Fruit fly (Drosophila melanogaster) whole organism, embryonic: Measurements from ENCODE around the gene CG14196.

ENCODE experiments used
- Abd-B ChIP-seq: fragments of 200-800 bp; sonication (Bioruptor generic); optimal IDR thresholded peaks from 2 replicates; lab custom pipeline; 2018; ENCODE audit warnings: missing biosample characterization, mild to moderate bottlenecking, missing genetic modification characterization, moderate library complexity
- Awh ChIP-seq: fragments of 200-800 bp; sonication (Bioruptor generic); IDR thresholded peaks from 2 replicates; pipeline ENCODE4, ENCODE4 v1.3.6; 2022; ENCODE audit warnings: missing biosample characterization, missing genetic modification characterization
- CG10209 ChIP-seq: fragments of 200-800 bp; sonication (Bioruptor generic); optimal IDR thresholded peaks from 3 replicates; lab custom pipeline; 2017; ENCODE audit warnings: missing biosample characterization, mild to moderate bottlenecking, missing genetic modification characterization, missing genetic modification reagents
- CG10366 ChIP-seq: fragments of 200-800 bp; sonication (Bioruptor generic); IDR thresholded peaks from 2 replicates; pipeline ENCODE4 v1.3.6; 2022; ENCODE audit warnings: missing biosample characterization, missing genetic modification characterization
- CG10431 ChIP-seq: fragments of 200-800 bp; sonication (Bioruptor generic); optimal IDR thresholded peaks from 3 replicates; lab custom pipeline; 2018; ENCODE audit warnings: missing biosample characterization, mild to moderate bottlenecking, missing genetic modification characterization
- CG10979 ChIP-seq: fragments of 200-800 bp; sonication (Bioruptor generic); optimal IDR thresholded peaks from 2 replicates; lab custom pipeline; 2018; ENCODE audit warnings: missing biosample characterization, mild to moderate bottlenecking, missing genetic modification characterization, moderate library complexity
- CG11247 ChIP-seq: fragments of 200-800 bp; sonication (Bioruptor generic); IDR thresholded peaks from 2 replicates; pipeline ENCODE4 v1.3.6; 2022; ENCODE audit warnings: missing biosample characterization, missing genetic modification characterization
- CG12236 ChIP-seq: fragments of 200-800 bp; sonication (Bioruptor generic); optimal IDR thresholded peaks from 2 replicates; lab custom pipeline; 2016; ENCODE audit warnings: missing biosample characterization, missing genetic modification characterization
- CG14710 ChIP-seq: fragments of 200-800 bp; sonication (Bioruptor generic); optimal IDR thresholded peaks from 3 replicates; lab custom pipeline; 2019; ENCODE audit warnings: missing biosample characterization, mild to moderate bottlenecking, missing genetic modification characterization, moderate library complexity
- CG14965 ChIP-seq: fragments of 200-800 bp; sonication (Bioruptor generic); optimal IDR thresholded peaks from 2 replicates; lab custom pipeline; 2016; ENCODE audit warnings: missing biosample characterization, missing genetic modification characterization, borderline replicate concordance
- CG15073 ChIP-seq: fragments of 200-800 bp; sonication (Bioruptor generic); optimal IDR thresholded peaks from 2 replicates; lab custom pipeline; 2016; ENCODE audit warnings: missing biosample characterization, missing genetic modification characterization
- CG1603 ChIP-seq: fragments of 200-800 bp; sonication (Bioruptor generic); optimal IDR thresholded peaks from 2 replicates; lab custom pipeline; 2019; ENCODE audit warnings: missing biosample characterization, mild to moderate bottlenecking, missing genetic modification characterization, moderate library complexity
- CG2678 ChIP-seq: fragments of 200-800 bp; sonication (Bioruptor generic); optimal IDR thresholded peaks from 3 replicates; lab custom pipeline; 2019; ENCODE audit warnings: missing biosample characterization, mild to moderate bottlenecking, missing genetic modification characterization, moderate library complexity
- CG30020 ChIP-seq: fragments of 200-800 bp; optimal IDR thresholded peaks from 2 replicates; lab custom pipeline; 2019; ENCODE audit warnings: missing biosample characterization, mild to moderate bottlenecking, missing genetic modification characterization, moderate library complexity
- CG30403 ChIP-seq: fragments of 200-800 bp; sonication (Bioruptor generic); optimal IDR thresholded peaks from 3 replicates; lab custom pipeline; 2016; ENCODE audit warnings: missing biosample characterization, missing genetic modification characterization
- CG33213 ChIP-seq: fragments of 200-800 bp; sonication (Bioruptor generic); optimal IDR thresholded peaks from 3 replicates; lab custom pipeline; 2016; ENCODE audit warnings: missing biosample characterization, missing genetic modification characterization
- CG4360 ChIP-seq: fragments of 200-800 bp; sonication (Bioruptor generic); IDR thresholded peaks from 2 replicates; pipeline ENCODE4 v1.3.6; 2022; ENCODE audit warnings: missing biosample characterization, missing genetic modification characterization
- CG4730 ChIP-seq: fragments of 200-800 bp; sonication (Bioruptor generic); IDR thresholded peaks from 2 replicates; pipeline ENCODE4 v1.3.6; 2022; ENCODE audit warnings: missing biosample characterization, missing genetic modification characterization
- CG4854 ChIP-seq: fragments of 200-800 bp; sonication (Bioruptor generic); optimal IDR thresholded peaks from 2 replicates; lab custom pipeline; 2016; ENCODE audit warnings: missing biosample characterization, missing genetic modification characterization, inconsistent platforms
- CG5245 ChIP-seq: fragments of 200-800 bp; sonication (Bioruptor generic); optimal IDR thresholded peaks from 3 replicates; lab custom pipeline; 2016; ENCODE audit warnings: missing biosample characterization, missing genetic modification characterization
- CG7271 ChIP-seq: fragments of 200-800 bp; sonication (Bioruptor generic); optimal IDR thresholded peaks from 2 replicates; lab custom pipeline; 2018; ENCODE audit warnings: missing biosample characterization, mild to moderate bottlenecking, missing genetic modification characterization, moderate library complexity
- CHES-1-like ChIP-seq: fragments of 200-800 bp; sonication (Bioruptor generic); optimal IDR thresholded peaks from 2 replicates; lab custom pipeline; 2016; ENCODE audit warnings: missing biosample characterization, missing genetic modification characterization
- CrebB ChIP-seq: fragments of 200-800 bp; sonication (Bioruptor generic); optimal IDR thresholded peaks from 3 replicates; lab custom pipeline; 2018; ENCODE audit warnings: missing biosample characterization, mild to moderate bottlenecking, missing genetic modification characterization
- Hey ChIP-seq: fragments of 200-800 bp; sonication (Bioruptor generic); optimal IDR thresholded peaks from 3 replicates; lab custom pipeline; 2018; ENCODE audit warnings: missing biosample characterization, mild to moderate bottlenecking, missing genetic modification characterization
- HmgD ChIP-seq: fragments of 200-800 bp; sonication (Bioruptor generic); optimal IDR thresholded peaks from 3 replicates; lab custom pipeline; 2016; ENCODE audit warnings: missing biosample characterization, missing genetic modification characterization
- HmgZ ChIP-seq: fragments of 200-800 bp; sonication (Bioruptor generic); optimal IDR thresholded peaks from 2 replicates; lab custom pipeline; 2018; ENCODE audit warnings: missing biosample characterization, mild to moderate bottlenecking, missing genetic modification characterization
- Mad ChIP-seq: fragments of 200-800 bp; sonication (Bioruptor generic); optimal IDR thresholded peaks from 2 replicates; lab custom pipeline; 2016; ENCODE audit warnings: missing biosample characterization, missing genetic modification characterization
- NK7.1 ChIP-seq: fragments of 200-800 bp; sonication (Bioruptor generic); optimal IDR thresholded peaks from 3 replicates; lab custom pipeline; 2016; ENCODE audit warnings: missing biosample characterization, missing genetic modification characterization
- Oaz ChIP-seq: fragments of 200-800 bp; sonication (Bioruptor generic); IDR thresholded peaks from 2 replicates; pipeline ENCODE4 v1.3.6; 2022; ENCODE audit warnings: missing biosample characterization, missing genetic modification characterization
- Oli ChIP-seq: fragments of 200-800 bp; sonication (Bioruptor generic); optimal IDR thresholded peaks from 2 replicates; lab custom pipeline; 2018; ENCODE audit warnings: missing biosample characterization, mild to moderate bottlenecking, missing genetic modification characterization, moderate library complexity
- Tbp ChIP-seq: fragments of >200 bp; optimal IDR thresholded peaks from 2 replicates; lab custom pipeline; 2018; ENCODE audit warnings: missing biosample characterization, missing genetic modification characterization
- Vsx1 ChIP-seq: fragments of 200-800 bp; sonication (Bioruptor generic); optimal IDR thresholded peaks from 2 replicates; lab custom pipeline; 2017; ENCODE audit warnings: missing biosample characterization, mild to moderate bottlenecking, missing genetic modification characterization, missing genetic modification reagents
- amos ChIP-seq: fragments of 200-800 bp; sonication (Bioruptor generic); IDR thresholded peaks from 2 replicates; pipeline ENCODE4 v1.3.6; 2022; ENCODE audit warnings: missing biosample characterization, missing genetic modification characterization; ENCODE audit not compliant: partially characterized antibody
- cad ChIP-seq: fragments of >200 bp; optimal IDR thresholded peaks from 2 replicates; lab custom pipeline; 2017; ENCODE audit warnings: missing biosample characterization, missing genetic modification characterization
- cas ChIP-seq: fragments of 200-800 bp; sonication (Bioruptor generic); IDR thresholded peaks from 2 replicates; pipeline ENCODE4 v1.3.6; 2022; ENCODE audit warnings: missing biosample characterization, missing genetic modification characterization
- cato ChIP-seq: fragments of 200-800 bp; sonication (Bioruptor generic); optimal IDR thresholded peaks from 2 replicates; lab custom pipeline; 2016; ENCODE audit warnings: missing biosample characterization, missing genetic modification characterization, borderline replicate concordance
- chinmo ChIP-seq: fragments of 200-800 bp; sonication (Bioruptor generic); IDR thresholded peaks from 4 replicates; pipeline ENCODE4 v1.3.6; 2022; ENCODE audit warnings: missing biosample characterization, missing genetic modification characterization; ENCODE audit not compliant: partially characterized antibody
- crp ChIP-seq, 2 experiments: fragments of 200-800 bp; sonication (Bioruptor generic); optimal IDR thresholded peaks; 2 replicates in 1 of 2; 3 replicates in 1 of 2; lab custom pipeline; 2017; ENCODE audit warnings: missing biosample characterization in 2 of 2, missing genetic modification characterization in 2 of 2, mild to moderate bottlenecking in 1 of 2, moderate library complexity in 1 of 2
- disco-r ChIP-seq: fragments of 200-800 bp; sonication (Bioruptor generic); optimal IDR thresholded peaks from 2 replicates; lab custom pipeline; 2016; ENCODE audit warnings: missing biosample characterization, missing genetic modification characterization
- gem ChIP-seq: fragments of 200-800 bp; sonication (Bioruptor generic); optimal IDR thresholded peaks from 2 replicates; lab custom pipeline; 2019; ENCODE audit warnings: missing biosample characterization, mild to moderate bottlenecking, missing genetic modification characterization, moderate library complexity
- hth ChIP-seq: fragments of >200 bp; optimal IDR thresholded peaks from 2 replicates; lab custom pipeline; 2017; ENCODE audit warnings: inconsistent platforms
- jumu ChIP-seq: fragments of 200-800 bp; sonication (Bioruptor generic); optimal IDR thresholded peaks from 3 replicates; lab custom pipeline; 2016; ENCODE audit warnings: missing biosample characterization, missing genetic modification characterization
- lmd ChIP-seq: fragments of 200-800 bp; sonication (Bioruptor generic); IDR thresholded peaks from 2 replicates; pipeline ENCODE4 v1.3.6; 2022; ENCODE audit warnings: missing biosample characterization, missing genetic modification characterization
- lov ChIP-seq, 2 experiments: fragments of 200-800 bp in 1 of 2; fragments of >200 bp in 1 of 2; sonication (Bioruptor generic) in 1 of 2; IDR thresholded peaks in 1 of 2; optimal IDR thresholded peaks in 1 of 2; 2 replicates in 1 of 2; 3 replicates in 1 of 2; pipeline versions ENCODE4 v1.3.6 to Lab custom; 2017 to 2022; ENCODE audit warnings: missing biosample characterization in 1 of 2, missing genetic modification characterization in 1 of 2
- ro ChIP-seq: fragments of 200-800 bp; sonication (Bioruptor generic); IDR thresholded peaks from 2 replicates; pipeline ENCODE4 v1.3.6; 2022; ENCODE audit warnings: missing biosample characterization, missing genetic modification characterization
- sna ChIP-seq: fragments of 200-800 bp; sonication (Bioruptor generic); IDR thresholded peaks from 2 replicates; pipeline ENCODE4 v1.3.6; 2022; ENCODE audit warnings: missing biosample characterization, missing genetic modification characterization; ENCODE audit not compliant: partially characterized antibody
- sr ChIP-seq: fragments of 200-800 bp; sonication (Bioruptor generic); IDR thresholded peaks from 3 replicates; pipeline ENCODE4 v1.3.6; 2022; ENCODE audit warnings: missing biosample characterization, missing genetic modification characterization
- stwl ChIP-seq: fragments of 200-800 bp; sonication (Bioruptor generic); optimal IDR thresholded peaks from 3 replicates; lab custom pipeline; 2018; ENCODE audit warnings: missing biosample characterization, mild to moderate bottlenecking, missing genetic modification characterization, moderate library complexity
- tio ChIP-seq: fragments of 200-800 bp; sonication (Bioruptor generic); optimal IDR thresholded peaks from 2 replicates; lab custom pipeline; 2017; ENCODE audit warnings: missing biosample characterization, missing genetic modification characterization, inconsistent platforms
- trem ChIP-seq: fragments of 200-800 bp; optimal IDR thresholded peaks from 3 replicates; lab custom pipeline; 2019; ENCODE audit warnings: missing biosample characterization, mild to moderate bottlenecking, missing genetic modification characterization, moderate library complexity
- zfh1 ChIP-seq: fragments of 200-800 bp; sonication (Bioruptor generic); IDR thresholded peaks from 3 replicates; pipeline ENCODE4 v1.3.6; 2022; ENCODE audit warnings: missing biosample characterization, missing genetic modification characterization

Gene CG14196

dm6 chrX:19281271-19281670, 39.6 kb upstream of the CG14196 start (continued):
- TF ChIP-seq Mad (GFP tag; lab: Kevin White, UChicago) (no peak), CG12236 (GFP tag; lab: Kevin White, UChicago) (no peak), CG4360 (GFP tag; lab: Robert Waterston, UW) (no peak), gem (peak; percentile 63), chinmo (no peak), CG33213 (GFP tag; lab: Kevin White, UChicago) (no peak), jumu (no peak), sr (GFP tag; lab: Robert Waterston, UW) (no peak), CG11247 (GFP tag; lab: Robert Waterston, UW) (no peak), stwl (tag; lab: Kevin White, UChicago) (no peak), CG10979 (tag; lab: Kevin White, UChicago) (peak; percentile 3), amos (GFP tag; lab: Robert Waterston, UW) (no peak), CG10209 (GFP tag; lab: Kevin White, UChicago) (peak; percentile 6), HmgZ (tag; lab: Kevin White, UChicago) (no peak), CrebB (no peak), CG10366 (GFP tag; lab: Robert Waterston, UW) (no peak), CG7271 (tag; lab: Kevin White, UChicago) (no peak), CG5245 (GFP tag; lab: Kevin White, UChicago) (no peak), CG30020 (no peak), ro (GFP tag; lab: Robert Waterston, UW) (no peak), CG4854 (GFP tag; lab: Kevin White, UChicago) (no peak), hth (lab: Kevin White, UChicago) (no peak), CG4730 (GFP tag; lab: Robert Waterston, UW) (no peak), CG15073 (GFP tag; lab: Kevin White, UChicago) (no peak), zfh1 (GFP tag; lab: Robert Waterston, UW) (peak; percentile 50; the same call in 1 of the 3 replicates), crp (GFP tag; optimal IDR thresholded peaks at IDR 0.05; lab: Kevin White, UChicago) (no peak), CHES-1-like (no peak), cad (no peak), sna (GFP tag; lab: Robert Waterston, UW) (no peak), lmd (no peak), Oli (tag; lab: Kevin White, UChicago) (peak; percentile 40), CG14965 (no peak), CG14710 (tag; lab: Kevin White, UChicago) (no peak), Oaz (no peak), Awh (GFP tag; lab: Robert Waterston, UW) (no peak), Vsx1 (GFP tag; lab: Kevin White, UChicago) (no peak), Hey (tag; lab: Kevin White, UChicago) (no peak), cato (GFP tag; lab: Kevin White, UChicago) (no peak), lov (optimal IDR thresholded peaks at IDR 0.05; lab: Kevin White, UChicago) (no peak), lov (GFP tag; IDR thresholded peaks at IDR 0.05; lab: Robert Waterston, UW) (no peak), Abd-B (no peak), HmgD (GFP tag; lab: Kevin White, UChicago) (no peak), CG10431 (no peak), NK7.1 (no peak), Tbp (GFP tag; lab: Kevin White, UChicago) (no peak), tio (no peak), trem (tag; lab: Kevin White, UChicago) (no peak), cas (GFP tag; lab: Robert Waterston, UW) (no peak), CG1603 (tag; lab: Kevin White, UChicago) (peak; percentile 30), CG30403 (GFP tag; lab: Kevin White, UChicago) (peak; percentile 8), disco-r (GFP tag; lab: Kevin White, UChicago) (no peak), CG2678 (no peak)
